Worm (Caenorhabditis elegans): ENCODE results near the gene igcm-4.

DNA sequence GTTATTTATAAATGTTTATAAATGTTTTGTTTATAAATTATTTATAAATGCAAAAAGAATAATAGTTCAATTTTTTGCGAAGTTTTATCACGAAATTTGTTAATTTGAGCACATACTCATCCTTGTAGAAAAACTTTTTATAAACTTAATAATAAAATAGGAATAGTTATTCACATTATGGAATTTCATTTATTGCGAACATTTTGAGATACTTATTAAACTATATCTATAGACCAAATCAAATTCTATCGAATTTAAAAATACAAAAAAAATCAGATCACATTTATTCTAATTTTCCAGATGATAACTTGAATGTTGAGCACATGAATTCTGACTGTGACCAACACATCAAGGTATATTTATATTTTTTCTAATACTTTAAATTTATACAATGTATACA, 27.3 kb downstream of the igcm-4 start, which contains the start of gene Y102A11A.3:
- TF ChIP-seq tab-1 (GFP tag; IDR thresholded peaks at IDR 0.05) (no peak), ref-1 (GFP tag; conservative IDR thresholded peaks at IDR 0.05) (no peak), T22C8.4 (GFP tag; IDR thresholded peaks at IDR 0.05) (no peak), flt-1 (GFP tag; IDR thresholded peaks at IDR 0.05) (no peak), ztf-23 (GFP tag; IDR thresholded peaks at IDR 0.05) (no peak), cog-1 (tag; optimal IDR thresholded peaks at IDR 0.05) (no peak), klf-2 (GFP tag; conservative IDR thresholded peaks at IDR 0.05) (no peak), ztf-29 (GFP tag; IDR thresholded peaks at IDR 0.05) (no peak)
